Worm (Caenorhabditis elegans) whole organism, young adult: ENCODE data around the gene F54E2.2.

Experiments used
- D2030.7 ChIP-seq: fragments of 200-800 bp; sonication (Bioruptor generic); IDR thresholded peaks from 2 replicates; pipeline ENCODE4 v1.3.6; 2022; ENCODE audit warnings: missing genetic modification reagents, missing genetic modification characterization, missing compliant biosample characterization
- F10E7.11 ChIP-seq: sonication (generic microtip); optimal IDR thresholded peaks from 2 replicates; lab custom pipeline; 2017; ENCODE audit warnings: mild to moderate bottlenecking, missing genetic modification characterization, moderate library complexity, missing compliant biosample characterization
- F57C9.4 ChIP-seq: sonication (generic microtip); optimal IDR thresholded peaks from 2 replicates; lab custom pipeline; 2017; ENCODE audit warnings: mild to moderate bottlenecking, missing genetic modification characterization, missing compliant biosample characterization
- dpl-1 ChIP-seq: fragments of 150-350 bp; optimal IDR thresholded peaks from 2 replicates; lab custom pipeline; 2014; ENCODE audit warnings: missing biosample characterization, missing genetic modification reagents, missing genetic modification characterization
- egl-18 ChIP-seq: fragments of 200-800 bp; sonication (Bioruptor generic); IDR thresholded peaks from 2 replicates; pipeline ENCODE4 v1.3.6; 2022; ENCODE audit warnings: missing genetic modification reagents, missing genetic modification characterization, missing compliant biosample characterization
- mel-28 ChIP-seq: sonication (generic microtip); optimal IDR thresholded peaks from 2 replicates; lab custom pipeline; 2016; ENCODE audit warnings: borderline replicate concordance, mild to moderate bottlenecking, missing genetic modification characterization, missing compliant biosample characterization
- mxl-1 ChIP-seq: sonication (generic microtip); optimal IDR thresholded peaks from 2 replicates; lab custom pipeline; 2016; ENCODE audit warnings: missing genetic modification characterization, missing compliant biosample characterization
- rcor-1 ChIP-seq: fragments of 200-800 bp; sonication (Bioruptor generic); IDR thresholded peaks from 2 replicates; pipeline ENCODE4 v1.3.6; 2022; ENCODE audit warnings: missing genetic modification reagents, missing genetic modification characterization, missing compliant biosample characterization
- sdz-38 ChIP-seq: sonication (generic microtip); optimal IDR thresholded peaks from 2 replicates; lab custom pipeline; 2016; ENCODE audit warnings: missing genotype, missing genetic modification characterization, missing compliant biosample characterization
- tbp1 ChIP-seq: fragments of 200-800 bp; sonication (Bioruptor generic); optimal IDR thresholded peaks from 2 replicates; lab custom pipeline; 2018; ENCODE audit warnings: mild to moderate bottlenecking, missing genetic modification characterization, missing compliant biosample characterization
- zim-3 ChIP-seq: sonication (generic microtip); optimal IDR thresholded peaks from 2 replicates; lab custom pipeline; 2017; ENCODE audit warnings: mild to moderate bottlenecking, missing genetic modification characterization, moderate library complexity, missing compliant biosample characterization

ce11 chrV:2826815-2827214, 30.7 kb downstream of the F54E2.2 start, which contains the start of gene T03D3.5:
- TF ChIP-seq mxl-1 (tag; lab: Kevin White, UChicago) (no peak), mel-28 (tag; lab: Kevin White, UChicago) (no peak), egl-18 (GFP tag; lab: Robert Waterston, UW) (no peak), F57C9.4 (tag; lab: Kevin White, UChicago) (no peak), zim-3 (tag; lab: Kevin White, UChicago) (no peak), F10E7.11 (tag; lab: Kevin White, UChicago) (no peak), sdz-38 (no peak), rcor-1 (GFP tag; lab: Robert Waterston, UW) (no peak), D2030.7 (no peak), tbp1 (no peak), dpl-1 (no peak)
